Worm (Caenorhabditis elegans) whole organism, late embryonic: ENCODE measurements around the gene gtf-2F2.

ENCODE experiments used
- C08G9.2 ChIP-seq: sonication (generic microtip); optimal IDR thresholded peaks from 2 replicates; lab custom pipeline; 2016; ENCODE audit warnings: mild to moderate bottlenecking, missing genetic modification characterization, moderate library complexity, missing compliant biosample characterization
- C38D4.7 ChIP-seq: fragments of 200-800 bp; sonication (Bioruptor generic); optimal IDR thresholded peaks from 2 replicates; lab custom pipeline; 2018; ENCODE audit warnings: mild to moderate bottlenecking, missing genetic modification characterization, moderate library complexity, missing compliant biosample characterization
- K02D7.2 ChIP-seq: sonication (generic microtip); optimal IDR thresholded peaks from 2 replicates; lab custom pipeline; 2017; ENCODE audit warnings: mild to moderate bottlenecking, missing genetic modification characterization, missing compliant biosample characterization
- Y22D7AL.16 ChIP-seq: sonication (generic microtip); optimal IDR thresholded peaks from 2 replicates; lab custom pipeline; 2016; ENCODE audit warnings: missing genetic modification characterization, missing compliant biosample characterization
- ahr-1 ChIP-seq: sonication (generic microtip); optimal IDR thresholded peaks from 2 replicates; lab custom pipeline; 2016; ENCODE audit warnings: missing genetic modification characterization, missing compliant biosample characterization
- ceh-14 ChIP-seq: sonication (generic microtip); optimal IDR thresholded peaks from 2 replicates; lab custom pipeline; 2016; ENCODE audit warnings: missing genotype, missing genetic modification characterization, missing compliant biosample characterization
- ceh-2 ChIP-seq: sonication (generic microtip); optimal IDR thresholded peaks from 2 replicates; lab custom pipeline; 2016; ENCODE audit warnings: missing genotype, missing genetic modification characterization, missing compliant biosample characterization
- ceh-34 ChIP-seq: sonication (generic microtip); optimal IDR thresholded peaks from 2 replicates; lab custom pipeline; 2016; ENCODE audit warnings: mild to moderate bottlenecking, missing genetic modification characterization, missing compliant biosample characterization
- ceh-45 ChIP-seq: fragments of 200-800 bp; sonication (Bioruptor generic); IDR thresholded peaks from 2 replicates; pipeline ENCODE4 v1.3.6; 2022; ENCODE audit warnings: missing genetic modification reagents, missing genetic modification characterization, missing compliant biosample characterization
- ceh-48 ChIP-seq: sonication (generic microtip); optimal IDR thresholded peaks from 2 replicates; lab custom pipeline; 2016; ENCODE audit warnings: missing genetic modification characterization, inconsistent platforms, missing compliant biosample characterization
- ceh-9 ChIP-seq: sonication (generic microtip); optimal IDR thresholded peaks from 2 replicates; lab custom pipeline; 2016; ENCODE audit warnings: mild to moderate bottlenecking, missing genetic modification characterization, inconsistent platforms, missing compliant biosample characterization
- che-1 ChIP-seq: sonication (generic microtip); optimal IDR thresholded peaks from 2 replicates; lab custom pipeline; 2016; ENCODE audit warnings: mild to moderate bottlenecking, missing genetic modification characterization, missing compliant biosample characterization
- dmd-4 ChIP-seq: sonication (generic microtip); optimal IDR thresholded peaks from 2 replicates; lab custom pipeline; 2016; ENCODE audit warnings: borderline replicate concordance, missing genetic modification characterization, missing compliant biosample characterization
- elt-2 ChIP-seq: sonication (generic microtip); optimal IDR thresholded peaks from 2 replicates; lab custom pipeline; 2016; ENCODE audit warnings: missing genetic modification reagents, missing genetic modification characterization, missing compliant biosample characterization
- elt-4 ChIP-seq: sonication (generic microtip); optimal IDR thresholded peaks from 2 replicates; lab custom pipeline; 2016; ENCODE audit warnings: missing genetic modification characterization, missing compliant biosample characterization
- eyg-1 ChIP-seq: sonication (generic microtip); optimal IDR thresholded peaks from 2 replicates; lab custom pipeline; 2016; ENCODE audit warnings: missing genotype, missing genetic modification characterization, missing compliant biosample characterization
- fkh-10 ChIP-seq: fragments of 150-350 bp; optimal IDR thresholded peaks from 2 replicates; lab custom pipeline; 2014; ENCODE audit warnings: missing biosample characterization, missing genetic modification reagents, missing genetic modification characterization
- fkh-6 ChIP-seq: sonication (generic microtip); optimal IDR thresholded peaks from 2 replicates; lab custom pipeline; 2016; ENCODE audit warnings: missing genetic modification characterization, missing compliant biosample characterization
- hlh-15 ChIP-seq: sonication (generic microtip); optimal IDR thresholded peaks from 2 replicates; lab custom pipeline; 2016; ENCODE audit warnings: missing genetic modification characterization, missing compliant biosample characterization
- hlh-30 ChIP-seq: sonication (generic microtip); optimal IDR thresholded peaks from 2 replicates; lab custom pipeline; 2017; ENCODE audit warnings: antibody characterized with exemption, missing genetic modification characterization, missing compliant biosample characterization; ENCODE audit not compliant: insufficient read depth
- lim-6 ChIP-seq: sonication (generic microtip); optimal IDR thresholded peaks from 2 replicates; lab custom pipeline; 2016; ENCODE audit warnings: missing genetic modification characterization, missing compliant biosample characterization
- lin-11 ChIP-seq: fragments of 200-800 bp; sonication (Bioruptor generic); optimal IDR thresholded peaks from 2 replicates; lab custom pipeline; 2018; ENCODE audit warnings: mild to moderate bottlenecking, missing genetic modification characterization, missing compliant biosample characterization
- madf-2 ChIP-seq: sonication (generic microtip); optimal IDR thresholded peaks from 2 replicates; lab custom pipeline; 2017; ENCODE audit warnings: missing genetic modification characterization, missing compliant biosample characterization
- mec-3 ChIP-seq: sonication (generic microtip); optimal IDR thresholded peaks from 2 replicates; lab custom pipeline; 2016; ENCODE audit warnings: borderline replicate concordance, missing genetic modification characterization, missing compliant biosample characterization
- nfya-1 ChIP-seq: sonication (generic microtip); optimal IDR thresholded peaks from 2 replicates; lab custom pipeline; 2017; ENCODE audit warnings: missing genetic modification characterization, mild to moderate bottlenecking, missing compliant biosample characterization, antibody characterized with exemption, moderate library complexity
- nhr-11 ChIP-seq: fragments of 150-350 bp; optimal IDR thresholded peaks from 2 replicates; lab custom pipeline; 2014; ENCODE audit warnings: missing biosample characterization, missing genetic modification characterization
- nhr-232 ChIP-seq: sonication (generic microtip); optimal IDR thresholded peaks from 2 replicates; lab custom pipeline; 2016; ENCODE audit warnings: missing genetic modification characterization, missing compliant biosample characterization
- npax-4 ChIP-seq: sonication (generic microtip); optimal IDR thresholded peaks from 2 replicates; lab custom pipeline; 2016; ENCODE audit warnings: missing genetic modification characterization, missing compliant biosample characterization
- pag-3 ChIP-seq: sonication (generic microtip); optimal IDR thresholded peaks from 2 replicates; lab custom pipeline; 2016; ENCODE audit warnings: missing compliant biosample characterization, missing genetic modification characterization, borderline replicate concordance
- pax-1 ChIP-seq: fragments of 150-350 bp; optimal IDR thresholded peaks from 2 replicates; lab custom pipeline; 2014; ENCODE audit warnings: missing biosample characterization, missing genetic modification characterization
- unc-86 ChIP-seq: sonication (generic microtip); optimal IDR thresholded peaks from 2 replicates; lab custom pipeline; 2016; ENCODE audit warnings: missing genetic modification characterization, missing compliant biosample characterization
- zip-5 ChIP-seq: sonication (generic microtip); optimal IDR thresholded peaks from 2 replicates; lab custom pipeline; 2016; ENCODE audit warnings: missing genetic modification characterization, missing compliant biosample characterization
- ztf-16 ChIP-seq: sonication (generic microtip); optimal IDR thresholded peaks from 2 replicates; lab custom pipeline; 2017; ENCODE audit warnings: missing genetic modification characterization, missing compliant biosample characterization

The gtf-2F2 gene

DNA sequence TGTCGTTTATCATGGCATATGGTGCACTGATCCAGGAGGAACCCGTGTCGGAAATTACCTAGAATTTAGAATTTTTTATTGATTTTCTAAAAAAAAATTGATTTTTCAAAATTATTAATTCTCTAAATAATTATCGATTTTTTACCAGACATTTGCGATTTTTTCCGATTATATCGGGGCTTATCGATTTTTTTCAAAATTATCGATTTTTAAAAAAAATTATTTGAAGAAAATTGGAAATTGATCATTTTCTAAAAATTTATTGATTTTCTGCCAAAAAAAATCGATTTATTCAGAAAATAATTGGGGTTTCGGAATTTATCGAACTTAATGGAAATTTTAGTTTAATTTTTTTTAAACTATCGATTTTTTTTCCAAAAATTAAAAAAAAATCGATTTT is 42.3 kb downstream of the gtf-2F2 start:
- no peak for TF ChIP-seq ceh-34 (tag; lab: Kevin White, UChicago)
- TF ChIP-seq ceh-48 (tag; lab: Kevin White, UChicago) = peak; percentile 37
- TF ChIP-seq, all 69 proteins: peak for 1

DNA sequence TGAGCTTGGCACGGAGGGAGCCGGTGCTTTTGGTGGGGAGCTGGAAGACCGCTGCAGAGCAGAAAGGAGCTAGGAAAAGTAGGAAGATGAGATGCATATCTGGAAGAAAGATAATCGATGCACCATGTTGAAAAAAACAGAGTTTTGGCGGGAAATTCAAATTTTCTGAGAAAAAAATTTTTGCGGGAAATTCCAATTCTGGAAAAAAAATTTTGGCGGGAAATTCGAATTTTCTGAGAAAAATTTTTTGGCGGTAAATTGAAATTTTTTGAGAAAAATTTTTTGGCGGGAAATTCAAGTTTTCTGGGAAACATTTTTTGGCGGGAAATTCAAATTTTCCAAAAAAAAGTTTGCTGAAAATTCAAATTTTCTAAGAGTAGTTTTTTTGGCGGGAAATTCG is 43.5 kb downstream of the gtf-2F2 start, which contains the start of gene asp-17:
TSS of gene asp-17 (minus strand) at position 101 of the 400 bp plus-strand sequence.
- TF ChIP-seq npax-4 (tag; lab: Kevin White, UChicago) (no peak), hlh-15 (tag; lab: Kevin White, UChicago) (no peak), dmd-4 (tag; lab: Kevin White, UChicago) (no peak), pag-3 (tag; lab: Kevin White, UChicago) (no peak), nhr-232 (tag; lab: Kevin White, UChicago) (no peak), ceh-45 (GFP tag; lab: Robert Waterston, UW) (no peak), mec-3 (tag; lab: Kevin White, UChicago) (no peak), K02D7.2 (tag; lab: Kevin White, UChicago) (no peak)

DNA sequence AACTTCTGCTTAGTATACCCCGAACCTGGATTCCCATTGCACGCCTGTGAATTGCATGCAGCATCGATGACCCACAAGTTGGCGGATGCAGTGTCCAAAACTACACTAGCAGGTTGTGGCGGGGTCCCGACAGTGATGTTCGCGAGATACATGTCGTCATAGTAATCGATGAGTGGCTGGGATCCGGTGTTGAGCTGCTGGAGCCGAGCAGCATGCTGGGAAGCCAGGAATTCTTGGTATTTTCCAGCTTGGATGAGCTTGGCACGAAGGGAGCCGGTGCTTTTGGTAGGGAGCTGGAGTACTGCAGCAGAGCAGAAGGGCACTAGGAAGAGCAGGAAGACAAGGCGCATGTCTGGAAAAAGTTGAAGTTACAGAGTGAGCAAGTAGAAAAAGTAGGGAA is 48.5 kb downstream of the gtf-2F2 start, which contains the start of gene asp-16:
TSS of gene asp-16 (minus strand) at position 350 of the 400 bp plus-strand sequence.
- TF ChIP-seq elt-4 (tag; lab: Kevin White, UChicago) (peak; percentile 18), pax-1 (tag; lab: Kevin White, UChicago) (no peak)

DNA sequence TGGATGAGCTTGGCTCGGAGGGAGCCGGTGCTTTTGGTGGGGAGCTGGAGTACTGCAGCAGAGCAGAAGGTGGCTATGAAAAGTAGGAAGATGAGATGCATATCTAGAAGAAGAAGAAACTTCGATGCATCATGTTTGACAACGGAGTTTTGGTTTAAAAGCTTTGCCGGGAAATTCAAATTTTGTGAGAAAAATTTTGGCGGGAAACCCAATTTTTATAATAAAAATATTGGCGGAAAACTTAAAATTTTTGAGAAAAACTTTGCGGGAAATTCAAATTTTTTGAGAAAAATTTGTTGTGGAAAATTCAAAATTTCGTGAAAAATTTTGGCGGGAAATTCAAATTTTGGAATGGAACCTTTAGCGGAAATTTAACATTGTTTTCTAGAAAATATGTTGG is 51.0 kb downstream of the gtf-2F2 start, which contains the start of gene asp-15:
TSS of gene asp-15 (minus strand) at position 101 of the 400 bp plus-strand sequence.
- no peak for TF ChIP-seq fkh-10 (GFP tag; lab: Kevin White, UChicago)
- TF ChIP-seq hlh-30 (tag; lab: Kevin White, UChicago) = no peak
- no peak for TF ChIP-seq madf-2 (tag; lab: Kevin White, UChicago)
- TF ChIP-seq elt-4 (tag; lab: Kevin White, UChicago) = no peak
- no peak for TF ChIP-seq lim-6 (tag; lab: Kevin White, UChicago)
- TF ChIP-seq elt-2 = no peak
- no peak for TF ChIP-seq eyg-1 (tag; lab: Kevin White, UChicago)
- no peak for TF ChIP-seq ceh-9 (tag; lab: Kevin White, UChicago)
- no peak for TF ChIP-seq ztf-16
- no peak for TF ChIP-seq Y22D7AL.16
- no peak for TF ChIP-seq C08G9.2 (tag; lab: Kevin White, UChicago)
- no peak for TF ChIP-seq ceh-34 (tag; lab: Kevin White, UChicago)
- no peak for TF ChIP-seq dmd-4 (tag; lab: Kevin White, UChicago)
- no peak for TF ChIP-seq zip-5 (tag; lab: Kevin White, UChicago)
- TF ChIP-seq nfya-1 (tag; lab: Kevin White, UChicago) = no peak
- TF ChIP-seq che-1 = no peak
- TF ChIP-seq ahr-1 (tag; lab: Kevin White, UChicago) = no peak
- no peak for TF ChIP-seq ceh-2

DNA sequence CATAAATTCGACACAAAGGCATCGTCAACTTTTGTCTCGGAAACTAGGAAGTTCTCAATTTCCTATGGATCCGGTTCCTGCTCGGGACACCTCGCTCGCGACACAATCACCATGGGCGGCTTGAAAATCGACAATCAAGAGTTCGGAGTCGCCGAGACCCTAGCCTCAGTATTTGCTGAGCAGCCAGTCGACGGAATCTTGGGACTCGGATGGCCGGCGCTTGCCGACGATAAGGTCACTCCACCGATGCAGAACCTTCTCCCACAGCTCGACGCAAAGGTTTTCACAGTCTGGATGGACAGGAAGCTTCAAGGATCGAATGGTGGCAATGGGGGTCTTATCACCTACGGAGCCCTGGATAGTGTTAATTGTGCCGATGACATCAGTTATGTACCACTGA is 53.7 kb downstream of the gtf-2F2 start:
- TF ChIP-seq lin-11 (tag; lab: Kevin White, UChicago) (no peak), nhr-11 (tag; lab: Kevin White, UChicago) (no peak), C38D4.7 (GFP tag; lab: Kevin White, UChicago) (no peak), ceh-14 (tag; lab: Kevin White, UChicago) (no peak), mec-3 (tag; lab: Kevin White, UChicago) (no peak), unc-86 (tag; lab: Kevin White, UChicago) (no peak), fkh-6 (tag; lab: Kevin White, UChicago) (no peak)
